Fruit fly (Drosophila melanogaster): ENCODE results near the gene CG14073.

Gene CG14073

DNA sequence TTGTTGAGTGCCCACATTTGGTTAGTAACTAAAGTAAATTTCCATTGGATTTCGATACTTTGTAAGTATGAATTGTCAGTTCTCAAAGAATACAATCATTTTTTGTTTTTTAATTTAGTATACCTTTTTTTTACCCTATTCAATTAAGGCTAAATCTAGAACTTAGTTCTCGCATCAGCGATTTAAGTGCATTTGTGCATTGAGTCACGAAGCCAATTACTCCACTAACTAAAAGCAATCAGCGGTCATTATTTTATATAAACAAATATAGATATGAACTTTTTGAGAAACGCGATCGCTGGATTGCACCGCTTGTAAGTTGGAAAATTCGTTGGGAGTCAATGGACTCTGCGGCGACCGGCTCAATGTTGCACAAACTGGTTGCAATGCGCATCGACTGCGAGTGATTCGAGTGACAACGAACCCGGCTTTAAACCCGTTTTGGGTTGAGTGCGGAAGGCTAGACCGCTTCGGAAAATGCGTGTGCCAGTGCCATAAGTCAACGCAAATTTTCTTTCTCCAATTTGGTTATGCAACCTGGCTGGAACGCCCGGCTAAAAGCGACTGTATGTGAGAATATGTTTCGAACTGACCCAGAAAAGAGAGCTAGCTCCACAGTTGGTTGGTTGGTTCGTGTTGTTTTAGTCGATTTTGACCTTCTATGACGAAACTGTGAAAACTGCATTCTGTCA, 3.5 kb upstream of the CG14073 start:
- TF ChIP-seq dac (GFP tag; optimal IDR thresholded peaks at IDR 0.05): no peak
- TF ChIP-seq CG4318 (GFP tag; optimal IDR thresholded peaks at IDR 0.05): no peak
- no peak for TF ChIP-seq CG31627 (GFP tag; optimal IDR thresholded peaks at IDR 0.05)
- TF ChIP-seq lz (GFP tag; optimal IDR thresholded peaks at IDR 0.05): no peak
- TF ChIP-seq Eip78C (GFP tag): peak; percentile 18
- no peak for TF ChIP-seq Sox15 (GFP tag; optimal IDR thresholded peaks at IDR 0.05)
- no peak for TF ChIP-seq CG11762 (GFP tag; optimal IDR thresholded peaks at IDR 0.05; ENCODE audit: insufficient read depth)
- no peak for TF ChIP-seq CG16779 (tag; optimal IDR thresholded peaks at IDR 0.05)
- no peak for TF ChIP-seq acj6 (GFP tag; optimal IDR thresholded peaks at IDR 0.05)
- no peak for TF ChIP-seq Eip75B (GFP tag; optimal IDR thresholded peaks at IDR 0.05)
- TF ChIP-seq salr (GFP tag; optimal IDR thresholded peaks at IDR 0.05): no peak
- no peak for TF ChIP-seq ss (GFP tag; optimal IDR thresholded peaks at IDR 0.05)
- TF ChIP-seq esn (GFP tag; optimal IDR thresholded peaks at IDR 0.05): no peak
- TF ChIP-seq CG15336 (GFP tag; IDR thresholded peaks at IDR 0.05): peak; percentile 19; the same call in 1 of the 2 replicates
- no peak for TF ChIP-seq Eip93F (GFP tag; optimal IDR thresholded peaks at IDR 0.05)
- TF ChIP-seq Lpt (GFP tag; optimal IDR thresholded peaks at IDR 0.05): peak; percentile 8
- peak; percentile 5 for TF ChIP-seq dsx (GFP tag; optimal IDR thresholded peaks at IDR 0.05; ENCODE audit: poor library complexity, severe bottlenecking)

DNA sequence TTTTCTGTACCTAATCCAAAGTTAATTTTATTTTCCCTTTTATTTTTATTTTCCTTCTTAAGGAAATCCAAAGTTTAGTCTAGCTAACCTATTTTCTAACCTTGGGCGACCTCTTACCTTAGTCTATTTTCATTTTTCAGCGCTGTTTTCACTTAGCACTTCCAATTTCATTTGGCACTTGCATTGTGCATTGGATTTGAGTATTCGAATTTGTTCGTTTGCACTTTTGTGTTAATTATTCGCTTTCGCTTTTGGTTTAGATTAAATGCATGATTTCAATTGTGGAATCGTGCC, 2.7 kb upstream of the CG14073 start:
- no peak for TF ChIP-seq CG11902 (GFP tag; optimal IDR thresholded peaks at IDR 0.05)

DNA sequence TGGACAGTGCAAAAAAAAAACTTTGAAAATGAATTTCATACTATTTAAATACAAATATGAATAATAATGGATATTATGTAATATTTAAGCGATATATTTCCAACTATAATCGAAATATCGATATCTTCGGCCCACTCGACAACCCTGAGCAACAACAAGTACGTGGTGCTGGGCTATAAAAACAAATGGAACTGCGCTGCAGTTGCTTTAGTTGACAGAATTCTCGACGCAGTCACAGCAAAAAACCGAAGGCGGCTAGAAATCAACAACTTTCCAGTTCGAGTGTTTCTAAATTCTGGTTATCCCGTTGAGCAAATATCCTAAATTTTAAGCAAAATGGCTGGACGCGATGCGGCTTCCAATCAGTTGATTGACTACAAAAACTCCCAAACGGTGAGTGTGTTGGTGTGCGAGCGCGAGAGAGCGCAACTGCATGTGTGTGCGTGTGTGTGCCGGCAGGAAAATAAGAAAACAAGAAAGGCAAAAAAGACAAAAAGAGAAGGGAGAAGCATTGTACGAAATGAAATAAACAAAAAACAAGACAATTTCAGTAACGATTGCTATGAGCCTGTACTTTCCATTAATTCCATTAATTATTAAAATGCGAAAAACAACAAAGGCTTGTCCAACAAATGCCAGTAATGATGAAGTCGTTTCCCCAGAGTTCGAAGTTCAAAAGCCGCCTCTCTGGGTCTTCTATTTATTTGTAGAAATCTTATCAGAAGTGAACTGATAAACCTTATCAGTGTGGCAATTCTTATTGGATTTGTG, 2.2 kb upstream of the CG14073 start, which contains the start of gene Cat:
TSS of gene Cat (plus strand) at position 155 of the 771 bp plus-strand sequence.
- TF ChIP-seq CG11294 (GFP tag; IDR thresholded peaks at IDR 0.05) (peak; percentile 88; the same call in 1 of the 2 replicates), fd59A (GFP tag; optimal IDR thresholded peaks at IDR 0.05) (peak; percentile 95), CG34406 (GFP tag; optimal IDR thresholded peaks at IDR 0.05) (peak; percentile 98), CG31627 (GFP tag; optimal IDR thresholded peaks at IDR 0.05) (peak; percentile 22), Smox (GFP tag; optimal IDR thresholded peaks at IDR 0.05) (peak; percentile 68), vri (GFP tag; optimal IDR thresholded peaks at IDR 0.05) (peak; percentile 99), CG16779 (tag; optimal IDR thresholded peaks at IDR 0.05) (peak; percentile 100), Sox15 (GFP tag; optimal IDR thresholded peaks at IDR 0.05) (no peak), achi (GFP tag; optimal IDR thresholded peaks at IDR 0.05) (peak; percentile 95), esn (GFP tag; optimal IDR thresholded peaks at IDR 0.05) (peak; percentile 84), topi (GFP tag; optimal IDR thresholded peaks at IDR 0.05) (peak; percentile 89), CG32006 (GFP tag; optimal IDR thresholded peaks at IDR 0.05) (peak; percentile 92), Hr39 (GFP tag; optimal IDR thresholded peaks at IDR 0.05) (peak; percentile 30), Hr4 (GFP tag; optimal IDR thresholded peaks at IDR 0.05) (peak; percentile 86), spab (GFP tag; optimal IDR thresholded peaks at IDR 0.05) (peak; percentile 100), CG7368 (GFP tag; optimal IDR thresholded peaks at IDR 0.05) (peak; percentile 98), Blimp-1 (GFP tag; optimal IDR thresholded peaks at IDR 0.05) (peak; percentile 92), Eip78C (GFP tag) (peak; percentile 98), Eip93F (GFP tag; optimal IDR thresholded peaks at IDR 0.05) (peak; percentile 92), Hr38 (GFP tag; optimal IDR thresholded peaks at IDR 0.05) (peak; percentile 80), CG10631 (GFP tag; optimal IDR thresholded peaks at IDR 0.05) (peak; percentile 74), CG9139 (GFP tag; optimal IDR thresholded peaks at IDR 0.05) (peak; percentile 100), Sox102F (GFP tag; optimal IDR thresholded peaks at IDR 0.05) (peak; percentile 96), dsx (GFP tag; optimal IDR thresholded peaks at IDR 0.05; ENCODE audit: poor library complexity, severe bottlenecking) (peak; percentile 99), CG8319 (GFP tag; optimal IDR thresholded peaks at IDR 0.05) (peak; percentile 97), dac (GFP tag; optimal IDR thresholded peaks at IDR 0.05) (peak; percentile 95), fd85E (GFP tag; optimal IDR thresholded peaks at IDR 0.05) (peak; percentile 95), CG1621 (tag; optimal IDR thresholded peaks at IDR 0.05) (peak; percentile 99), CG11902 (GFP tag; optimal IDR thresholded peaks at IDR 0.05) (no peak), pdm3 (GFP tag; optimal IDR thresholded peaks at IDR 0.05) (peak; percentile 96), CG11762 (GFP tag; optimal IDR thresholded peaks at IDR 0.05; ENCODE audit: insufficient read depth) (peak; percentile 96), CG3919 (GFP tag; optimal IDR thresholded peaks at IDR 0.05) (peak; percentile 97), CG8119 (GFP tag; IDR thresholded peaks at IDR 0.05) (peak; percentile 100), lz (GFP tag; optimal IDR thresholded peaks at IDR 0.05) (peak; percentile 68), net (GFP tag; optimal IDR thresholded peaks at IDR 0.05) (peak; percentile 100), CG15336 (GFP tag; IDR thresholded peaks at IDR 0.05) (peak; percentile 99), CG6163 (GFP tag; IDR thresholded peaks at IDR 0.05) (peak; percentile 100), cyc (GFP tag; optimal IDR thresholded peaks at IDR 0.05) (peak; percentile 67)
